Worm (Caenorhabditis elegans) whole organism, L1 larva: Measurements from ENCODE around the gene T01B7.9.

Source experiments
- Y116A8C.19 ChIP-seq: sonication (generic microtip); optimal IDR thresholded peaks from 2 replicates; lab custom pipeline; 2016; ENCODE audit warnings: missing compliant biosample characterization, missing genetic modification characterization, borderline replicate concordance
- alr-1 ChIP-seq: fragments of 200-800 bp; sonication (Bioruptor generic); optimal IDR thresholded peaks from 2 replicates; lab custom pipeline; 2018; ENCODE audit warnings: borderline replicate concordance, mild to moderate bottlenecking, missing genetic modification characterization, missing compliant biosample characterization
- ama-1 ChIP-seq: fragments of 150-350 bp; optimal IDR thresholded peaks from 2 replicates; lab custom pipeline; 2014
- hlh-17 ChIP-seq: fragments of 200-800 bp; sonication (Bioruptor generic); optimal IDR thresholded peaks from 2 replicates; lab custom pipeline; 2018; ENCODE audit warnings: missing genetic modification characterization, mild to moderate bottlenecking, missing compliant biosample characterization, moderate library complexity, borderline replicate concordance
- nhr-77 ChIP-seq: fragments of 150-350 bp; optimal IDR thresholded peaks from 2 replicates; lab custom pipeline; 2014; ENCODE audit warnings: missing biosample characterization, missing genetic modification characterization
- pax-3 ChIP-seq: fragments of 200-800 bp; sonication (Bioruptor generic); optimal IDR thresholded peaks from 2 replicates; lab custom pipeline; 2018; ENCODE audit warnings: mild to moderate bottlenecking, missing genetic modification characterization, moderate library complexity, missing compliant biosample characterization
- sox-4 ChIP-seq: sonication (generic microtip); optimal IDR thresholded peaks from 2 replicates; lab custom pipeline; 2016; ENCODE audit warnings: missing genetic modification characterization, missing compliant biosample characterization
- tbx-2 ChIP-seq: sonication (generic microtip); optimal IDR thresholded peaks from 2 replicates; lab custom pipeline; 2016; ENCODE audit warnings: missing genetic modification characterization, missing compliant biosample characterization

DNA sequence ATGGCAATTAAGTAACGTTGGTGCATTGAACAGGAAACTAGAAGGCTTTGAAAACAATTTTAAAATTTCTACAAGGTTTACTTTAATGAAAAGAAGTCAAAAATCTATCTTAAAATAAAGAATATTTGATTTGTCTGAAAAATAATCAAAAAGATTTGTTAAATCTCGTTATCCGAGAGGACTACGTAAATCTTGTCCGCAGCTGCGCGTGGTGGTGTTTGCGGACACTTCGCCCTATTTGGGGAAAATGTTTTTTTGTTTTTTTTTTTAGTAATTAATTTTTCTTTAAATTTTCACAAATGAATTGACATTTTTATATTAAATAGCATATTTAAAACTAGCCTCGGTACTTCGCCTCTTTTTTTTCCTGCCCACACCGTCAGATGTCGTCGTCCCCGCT, 42.7 kb downstream of the T01B7.9 start:
- TF ChIP-seq Y116A8C.19 (tag; lab: Kevin White, UChicago), result no peak
- TF ChIP-seq sox-4, result no peak
- no peak for TF ChIP-seq tbx-2 (tag; lab: Kevin White, UChicago)
- TF ChIP-seq hlh-17 (GFP tag; lab: Kevin White, UChicago), result no peak
- TF ChIP-seq pax-3 (tag; lab: Kevin White, UChicago), result no peak
- no peak for TF ChIP-seq alr-1
- TF ChIP-seq ama-1 (lab: Kevin White, UChicago), result no peak
- TF ChIP-seq nhr-77 (tag; lab: Kevin White, UChicago), result no peak
